Worm (Caenorhabditis elegans) whole organism, L2 larva: Measurements from ENCODE around the gene srw-71.

Experiments used
- C34F6.9 ChIP-seq: fragments of 150-350 bp; optimal IDR thresholded peaks from 2 replicates; lab custom pipeline; 2014; ENCODE audit warnings: missing biosample characterization, missing genetic modification characterization
- F13H6.1 ChIP-seq: sonication (generic microtip); optimal IDR thresholded peaks from 2 replicates; lab custom pipeline; 2016; ENCODE audit warnings: missing genetic modification characterization, missing compliant biosample characterization
- ZK546.5 ChIP-seq: sonication (generic microtip); optimal IDR thresholded peaks from 2 replicates; lab custom pipeline; 2017; ENCODE audit warnings: missing biosample characterization, missing genetic modification characterization
- aly-2 ChIP-seq: fragments of 150-350 bp; optimal IDR thresholded peaks from 2 replicates; lab custom pipeline; 2014; ENCODE audit warnings: missing biosample characterization, missing genetic modification characterization
- blmp-1 ChIP-seq: sonication (generic microtip); optimal IDR thresholded peaks from 2 replicates; lab custom pipeline; 2017; ENCODE audit warnings: missing genetic modification characterization, mild to moderate bottlenecking, missing compliant biosample characterization, antibody characterized with exemption, moderate library complexity; ENCODE audit not compliant: insufficient read depth
- ceh-82 ChIP-seq: fragments of 150-350 bp; optimal IDR thresholded peaks from 2 replicates; lab custom pipeline; 2014; ENCODE audit warnings: missing biosample characterization, missing genetic modification characterization
- dmd-4 ChIP-seq: sonication (generic microtip); optimal IDR thresholded peaks from 2 replicates; lab custom pipeline; 2017; ENCODE audit warnings: missing biosample characterization, missing genetic modification characterization
- elt-1 ChIP-seq: fragments of 150-350 bp; optimal IDR thresholded peaks from 2 replicates; lab custom pipeline; 2014; ENCODE audit warnings: missing biosample characterization, missing genetic modification characterization
- gmeb-1 ChIP-seq: fragments of 150-350 bp; optimal IDR thresholded peaks from 2 replicates; lab custom pipeline; 2014; ENCODE audit warnings: missing biosample characterization, missing genetic modification characterization
- lin-39 ChIP-seq: fragments of 150-350 bp; optimal IDR thresholded peaks from 2 replicates; lab custom pipeline; 2014; ENCODE audit warnings: missing biosample characterization, missing genetic modification reagents, missing genetic modification characterization
- mab-5 ChIP-seq: fragments of 150-350 bp; optimal IDR thresholded peaks from 2 replicates; lab custom pipeline; 2014; ENCODE audit warnings: missing biosample characterization, missing genetic modification characterization
- mbf-1 ChIP-seq: sonication (generic microtip); optimal IDR thresholded peaks from 2 replicates; lab custom pipeline; 2017; ENCODE audit warnings: missing biosample characterization, missing genetic modification characterization
- mdl-1 ChIP-seq, 2 experiments: fragments of 150-350 bp in 1 of 2; sonication (generic microtip) in 1 of 2; optimal IDR thresholded peaks; 2 replicates each; lab custom pipeline; 2017; ENCODE audit warnings: missing biosample characterization in 2 of 2, missing genetic modification characterization in 2 of 2
- nhr-10 ChIP-seq: sonication (generic microtip); optimal IDR thresholded peaks from 2 replicates; lab custom pipeline; 2017; ENCODE audit warnings: missing biosample characterization, missing genetic modification characterization
- nhr-12 ChIP-seq: fragments of 150-350 bp; optimal IDR thresholded peaks from 2 replicates; lab custom pipeline; 2014; ENCODE audit warnings: missing biosample characterization, missing genetic modification characterization
- nhr-129 ChIP-seq: fragments of 150-350 bp; optimal IDR thresholded peaks from 2 replicates; lab custom pipeline; 2014; ENCODE audit warnings: missing biosample characterization, missing genetic modification characterization
- nhr-237 ChIP-seq: fragments of 150-350 bp; optimal IDR thresholded peaks from 2 replicates; lab custom pipeline; 2014; ENCODE audit warnings: missing biosample characterization, missing genetic modification characterization
- nhr-25 ChIP-seq: fragments of 150-350 bp; sonication (generic microtip); optimal IDR thresholded peaks from 3 replicates; lab custom pipeline; 2014; ENCODE audit warnings: missing biosample characterization, missing genetic modification characterization
- nhr-77 ChIP-seq: fragments of 150-350 bp; optimal IDR thresholded peaks from 2 replicates; lab custom pipeline; 2014; ENCODE audit warnings: missing biosample characterization, missing genetic modification characterization
- skn-1 ChIP-seq: sonication (generic microtip); optimal IDR thresholded peaks from 2 replicates; lab custom pipeline; 2017; ENCODE audit warnings: missing biosample characterization, missing genetic modification characterization
- sma-3 ChIP-seq: sonication (generic microtip); optimal IDR thresholded peaks from 2 replicates; lab custom pipeline; 2016; ENCODE audit warnings: missing genetic modification reagents, missing genetic modification characterization, missing compliant biosample characterization
- sma-9 ChIP-seq, 2 experiments: fragments of 150-350 bp in 1 of 2; sonication (generic microtip) in 1 of 2; optimal IDR thresholded peaks; 2 replicates each; lab custom pipeline; 2014 to 2016; ENCODE audit warnings: missing genetic modification characterization in 2 of 2, mild to moderate bottlenecking in 1 of 2, missing biosample characterization in 1 of 2, missing compliant biosample characterization in 1 of 2, missing genetic modification reagents in 1 of 2, moderate library complexity in 1 of 2
- unc-39 ChIP-seq: fragments of 150-350 bp; optimal IDR thresholded peaks from 2 replicates; lab custom pipeline; 2014; ENCODE audit warnings: missing biosample characterization, missing genetic modification characterization
- unc-55 ChIP-seq: fragments of 150-350 bp; sonication (generic microtip); optimal IDR thresholded peaks from 3 replicates; lab custom pipeline; 2014; ENCODE audit warnings: missing biosample characterization, missing genetic modification reagents, missing genetic modification characterization
- unc-62 ChIP-seq: fragments of 150-350 bp; optimal IDR thresholded peaks from 2 replicates; lab custom pipeline; 2014; ENCODE audit warnings: missing biosample characterization, missing genetic modification reagents, missing genetic modification characterization
- zag-1 ChIP-seq: fragments of 150-350 bp; optimal IDR thresholded peaks from 2 replicates; lab custom pipeline; 2014; ENCODE audit warnings: missing biosample characterization, missing genetic modification characterization
- ztf-1 ChIP-seq: fragments of 200-800 bp; sonication (Bioruptor generic); conservative IDR thresholded peaks from 2 replicates; pipeline ENCODE4 v1.3.6; 2022; ENCODE audit warnings: missing genetic modification characterization, missing compliant biosample characterization
- ztf-11 ChIP-seq: sonication (generic microtip); optimal IDR thresholded peaks from 2 replicates; lab custom pipeline; 2017; ENCODE audit warnings: missing biosample characterization, missing genetic modification characterization
- ztf-4 ChIP-seq: fragments of 150-350 bp; optimal IDR thresholded peaks from 2 replicates; lab custom pipeline; 2014; ENCODE audit warnings: missing biosample characterization, missing genetic modification characterization

Gene srw-71

DNA sequence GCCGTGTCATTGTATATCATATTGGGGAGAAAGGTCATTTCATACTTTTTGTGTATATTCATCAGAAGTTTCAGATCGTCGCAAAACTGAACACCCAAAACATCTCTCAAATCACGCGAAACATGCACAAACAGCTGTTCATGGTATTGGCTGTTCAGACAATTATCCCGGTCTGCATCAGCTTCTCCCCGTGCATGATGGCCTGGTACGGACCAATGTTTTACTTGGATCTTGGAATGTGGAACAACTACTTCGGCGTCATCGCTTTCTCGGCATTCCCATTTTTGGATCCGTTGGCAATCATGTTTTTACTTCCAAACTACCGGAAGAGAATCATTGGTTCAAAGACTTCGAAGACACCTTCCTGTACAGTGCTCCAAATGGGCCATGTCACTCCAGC, 27.4 kb downstream of the srw-71 start:
- no peak for TF ChIP-seq nhr-237
- TF ChIP-seq mab-5 (tag; lab: Kevin White, UChicago) = no peak
- TF ChIP-seq sma-9 (GFP tag; optimal IDR thresholded peaks at IDR 0.05; lab: Kevin White, UChicago) = no peak
- no peak for TF ChIP-seq sma-9 (tag; optimal IDR thresholded peaks at IDR 0.05; lab: Kevin White, UChicago)
- no peak for TF ChIP-seq nhr-25
- TF ChIP-seq nhr-10 = no peak
- no peak for TF ChIP-seq ztf-1 (GFP tag; lab: Robert Waterston, UW)
- TF ChIP-seq unc-39 (tag; lab: Kevin White, UChicago) = no peak
- no peak for TF ChIP-seq sma-3 (GFP tag; lab: Kevin White, UChicago)
- TF ChIP-seq dmd-4 (tag; lab: Kevin White, UChicago) = no peak
- no peak for TF ChIP-seq blmp-1
- no peak for TF ChIP-seq ZK546.5 (tag; lab: Kevin White, UChicago)
- TF ChIP-seq skn-1 (tag; lab: Kevin White, UChicago) = no peak
- TF ChIP-seq unc-55 (GFP tag; lab: Kevin White, UChicago) = no peak
- TF ChIP-seq elt-1 (tag; lab: Kevin White, UChicago) = no peak

- TF ChIP-seq dmd-4 (tag; lab: Kevin White, UChicago) (no peak), lin-39 (tag; lab: Kevin White, UChicago) (no peak), gmeb-1 (tag; lab: Kevin White, UChicago) (no peak)
Measured at ce11 chrV:7402355-7402754, 28.6 kb downstream of the srw-71 start, which contains the start of gene srj-13. TSS of gene srj-13 (plus strand) at chrV:7402655.

- TF ChIP-seq ceh-82 (tag; lab: Kevin White, UChicago) (no peak), ztf-4 (tag; lab: Kevin White, UChicago) (no peak), aly-2 (tag; lab: Kevin White, UChicago) (no peak), C34F6.9 (tag; lab: Kevin White, UChicago) (no peak), F13H6.1 (tag; lab: Kevin White, UChicago) (no peak), elt-1 (tag; lab: Kevin White, UChicago) (no peak), zag-1 (no peak)
Measured at ce11 chrV:7400588-7400987, 30.3 kb downstream of the srw-71 start, which contains the start of gene srx-60. TSS of gene srx-60 (plus strand) at chrV:7400888.

DNA sequence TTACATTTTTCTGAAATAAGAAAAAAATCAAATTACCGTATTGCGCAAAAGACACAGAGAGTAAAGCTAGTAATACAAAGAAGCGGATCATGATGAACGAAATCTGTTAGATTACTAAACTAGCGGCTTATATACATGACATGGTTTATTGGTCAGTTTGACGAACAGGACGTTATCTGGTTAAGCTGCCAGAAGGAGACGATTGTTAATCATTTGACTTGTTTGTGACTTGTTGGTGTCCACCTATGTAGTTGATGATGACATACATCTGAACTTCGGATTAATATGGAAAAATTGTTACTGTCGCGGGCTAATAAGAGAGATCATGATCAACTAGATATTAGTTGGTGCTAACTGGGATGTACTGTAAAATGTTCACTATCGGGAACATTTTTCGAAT, 30.8 kb downstream of the srw-71 start, which contains the start of gene cnc-9:
cnc-9 (minus strand) TSS at position 101 of the 400 bp plus-strand sequence.
- no peak for TF ChIP-seq nhr-77 (tag; lab: Kevin White, UChicago)
- TF ChIP-seq blmp-1 = no peak
- TF ChIP-seq nhr-129 (tag; lab: Kevin White, UChicago) = no peak
- TF ChIP-seq mbf-1 (tag; lab: Kevin White, UChicago) = no peak
- TF ChIP-seq ceh-82 (tag; lab: Kevin White, UChicago) = no peak
- no peak for TF ChIP-seq ztf-11 (tag; lab: Kevin White, UChicago)
- TF ChIP-seq gmeb-1 (tag; lab: Kevin White, UChicago) = no peak
- TF ChIP-seq nhr-12 (tag; lab: Kevin White, UChicago) = no peak
- no peak for TF ChIP-seq nhr-237
- no peak for TF ChIP-seq dmd-4 (tag; lab: Kevin White, UChicago)

DNA sequence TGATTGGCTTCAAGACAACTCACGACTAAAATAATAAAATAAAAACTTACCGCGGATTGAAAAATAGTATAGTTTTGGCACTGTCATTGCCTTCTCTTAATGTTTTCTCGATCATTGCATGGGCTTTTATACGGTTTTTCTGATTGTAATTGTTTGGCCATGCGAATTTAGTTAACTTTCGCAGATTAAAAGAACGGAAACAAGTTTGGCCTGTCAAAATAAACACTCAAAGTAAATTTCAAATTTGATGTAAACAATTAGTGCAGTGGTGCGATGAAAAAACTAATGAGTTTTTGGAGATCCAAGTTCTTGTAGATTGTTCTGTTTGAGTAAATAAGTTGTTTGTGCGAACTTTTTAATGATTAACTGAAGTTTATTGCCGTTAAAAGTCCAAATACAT, 31.7 kb downstream of the srw-71 start, which contains the start of gene gst-41:
gst-41 (minus strand) TSS at position 101 of the 400 bp plus-strand sequence.
- TF ChIP-seq sma-3 (GFP tag; lab: Kevin White, UChicago) = no peak
- no peak for TF ChIP-seq mdl-1 (tag; optimal IDR thresholded peaks at IDR 0.05; lab: Kevin White, UChicago)
- TF ChIP-seq nhr-77 (tag; lab: Kevin White, UChicago) = no peak

DNA sequence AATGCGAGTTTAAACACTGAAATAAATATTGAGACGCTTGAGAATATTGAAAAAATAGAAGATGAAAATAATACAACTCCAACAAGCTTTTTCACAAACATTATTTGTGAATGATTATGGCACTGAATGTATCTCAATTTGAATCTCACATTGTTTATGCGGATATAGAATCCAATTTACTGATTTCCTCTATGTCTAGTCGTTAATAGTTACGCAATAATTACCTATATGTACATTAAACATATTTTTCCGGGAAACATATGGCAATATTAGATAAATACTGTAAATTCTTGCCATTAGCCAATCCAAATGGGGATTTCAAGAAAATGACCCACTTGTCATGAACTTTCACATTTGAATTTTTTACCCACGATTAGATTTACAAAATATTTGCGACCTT, 35.6 kb downstream of the srw-71 start, which contains the start of gene srx-9:
srx-9 (minus strand) TSS at position 101 of the 400 bp plus-strand sequence.
- TF ChIP-seq unc-62 (GFP tag; lab: Kevin White, UChicago) (no peak), sma-9 (GFP tag; optimal IDR thresholded peaks at IDR 0.05; lab: Kevin White, UChicago) (no peak), sma-9 (tag; optimal IDR thresholded peaks at IDR 0.05; lab: Kevin White, UChicago) (no peak), unc-55 (GFP tag; lab: Kevin White, UChicago) (no peak), lin-39 (tag; lab: Kevin White, UChicago) (no peak)
